Fruit fly (Drosophila melanogaster) whole organism, wandering third instar larva: Measurements from ENCODE around the gene Nplp3.

Experiments used
- Abd-B ChIP-seq: fragments of >200 bp; optimal IDR thresholded peaks from 2 replicates; lab custom pipeline; 2017; ENCODE audit warnings: missing biosample characterization, missing genetic modification characterization
- CG32264 ChIP-seq: fragments of 200-800 bp; sonication (Bioruptor generic); optimal IDR thresholded peaks from 2 replicates; lab custom pipeline; 2016; ENCODE audit warnings: missing biosample characterization, missing genetic modification characterization
- CG9705 ChIP-seq: fragments of 200-800 bp; sonication (Bioruptor generic); optimal IDR thresholded peaks from 2 replicates; lab custom pipeline; 2018; ENCODE audit warnings: missing biosample characterization, mild to moderate bottlenecking, missing genetic modification characterization
- CrebA ChIP-seq: fragments of 200-800 bp; sonication (Bioruptor generic); optimal IDR thresholded peaks from 2 replicates; lab custom pipeline; 2016; ENCODE audit warnings: missing biosample characterization, mild to moderate bottlenecking, missing genetic modification characterization, borderline replicate concordance
- Dfd ChIP-seq: fragments of >200 bp; optimal IDR thresholded peaks from 2 replicates; lab custom pipeline; 2017; ENCODE audit warnings: missing biosample characterization, missing genetic modification characterization
- Dif ChIP-seq: fragments of 200-275, 200-300 bp; sonication (Bioruptor generic); optimal IDR thresholded peaks from 2 replicates; lab custom pipeline; 2018; ENCODE audit warnings: missing biosample characterization, missing genetic modification characterization; ENCODE audit not compliant: partially characterized antibody
- GATAd ChIP-seq: sonication (Bioruptor generic); optimal IDR thresholded peaks from 2 replicates; lab custom pipeline; 2016; ENCODE audit warnings: missing biosample characterization, missing genetic modification characterization
- Hr78 ChIP-seq: fragments of >200 bp; optimal IDR thresholded peaks from 2 replicates; lab custom pipeline; 2017; ENCODE audit warnings: missing biosample characterization, missing genetic modification characterization
- Jra ChIP-seq: sonication (Bioruptor generic); optimal IDR thresholded peaks from 2 replicates; lab custom pipeline; 2016; ENCODE audit warnings: missing biosample characterization, missing genetic modification characterization
- Myc ChIP-seq: fragments of >200 bp; optimal IDR thresholded peaks from 2 replicates; lab custom pipeline; 2017
- OdsH ChIP-seq: fragments of 200-800 bp; sonication (Bioruptor generic); optimal IDR thresholded peaks from 2 replicates; lab custom pipeline; 2016; ENCODE audit warnings: missing biosample characterization, mild to moderate bottlenecking, missing genetic modification characterization
- Rel ChIP-seq, 2 experiments: fragments of 200-800 bp; sonication (Bioruptor generic) in 1 of 2; optimal IDR thresholded peaks; 2 replicates in 1 of 2; 3 replicates in 1 of 2; lab custom pipeline; 2016 to 2019; ENCODE audit warnings: mild to moderate bottlenecking in 2 of 2, missing biosample characterization in 2 of 2, missing genetic modification characterization in 2 of 2, moderate library complexity in 1 of 2
- Vsx2 ChIP-seq: fragments of 200-300, 225-300 bp; sonication (Bioruptor generic); optimal IDR thresholded peaks from 2 replicates; lab custom pipeline; 2018; ENCODE audit warnings: missing biosample characterization, missing genetic modification characterization; ENCODE audit not compliant: partially characterized antibody
- br ChIP-seq: fragments of 200-800 bp; sonication (Bioruptor generic); optimal IDR thresholded peaks from 2 replicates; lab custom pipeline; 2016; ENCODE audit warnings: missing biosample characterization, missing genetic modification characterization
- brk ChIP-seq: fragments of 200-800 bp; sonication (Bioruptor generic); optimal IDR thresholded peaks from 2 replicates; lab custom pipeline; 2016; ENCODE audit warnings: missing biosample characterization, mild to moderate bottlenecking, missing genetic modification characterization
- dl ChIP-seq, 2 experiments: fragments of 175-275, 200-275 bp in 1 of 2; fragments of 200-275 bp in 1 of 2; sonication (Bioruptor generic); optimal IDR thresholded peaks; lab custom pipeline; 2018; ENCODE audit warnings: mild to moderate bottlenecking in 2 of 2, missing biosample characterization in 2 of 2, missing genetic modification characterization in 2 of 2, moderate library complexity in 2 of 2; ENCODE audit not compliant: partially characterized antibody in 2 of 2, insufficient read depth in 1 of 2
- ey ChIP-seq: fragments of 200-800 bp; sonication (Bioruptor generic); optimal IDR thresholded peaks from 2 replicates; lab custom pipeline; 2016; ENCODE audit warnings: missing biosample characterization, missing genetic modification characterization
- foxo ChIP-seq, 2 experiments: fragments of 200-800 bp; sonication (Bioruptor generic); optimal IDR thresholded peaks; 2 replicates in 1 of 2; 3 replicates in 1 of 2; lab custom pipeline; 2016 to 2017; ENCODE audit warnings: missing biosample characterization in 2 of 2, missing genetic modification characterization in 2 of 2
- fru ChIP-seq: fragments of 200-800 bp; sonication (Bioruptor generic); optimal IDR thresholded peaks from 3 replicates; lab custom pipeline; 2016; ENCODE audit warnings: missing biosample characterization, mild to moderate bottlenecking, missing genetic modification characterization
- jim ChIP-seq: fragments of 175-275, 200-325 bp; sonication (Bioruptor generic); optimal IDR thresholded peaks from 2 replicates; lab custom pipeline; 2016; ENCODE audit warnings: missing biosample characterization, mild to moderate bottlenecking, missing genetic modification characterization
- lola ChIP-seq: fragments of >200 bp; optimal IDR thresholded peaks from 2 replicates; lab custom pipeline; 2017; ENCODE audit warnings: missing biosample characterization, missing genetic modification characterization
- pan ChIP-seq: fragments of >200 bp; optimal IDR thresholded peaks from 2 replicates; lab custom pipeline; 2017
- psq ChIP-seq: fragments of 200-800 bp; sonication (Bioruptor generic); optimal IDR thresholded peaks from 3 replicates; lab custom pipeline; 2017; ENCODE audit warnings: missing biosample characterization, mild to moderate bottlenecking, missing genetic modification characterization, moderate library complexity
- sage ChIP-seq: fragments of 200-800 bp; sonication (Bioruptor generic); optimal IDR thresholded peaks from 2 replicates; lab custom pipeline; 2016; ENCODE audit warnings: missing biosample characterization, mild to moderate bottlenecking, missing genetic modification characterization
- sv ChIP-seq: fragments of 200-800 bp; sonication (Bioruptor generic); optimal IDR thresholded peaks from 3 replicates; lab custom pipeline; 2016; ENCODE audit warnings: missing biosample characterization, missing genetic modification characterization
- tai ChIP-seq: sonication (Bioruptor generic); optimal IDR thresholded peaks from 2 replicates; lab custom pipeline; 2016; ENCODE audit warnings: missing biosample characterization, missing genetic modification characterization
- usp ChIP-seq: fragments of >200 bp; optimal IDR thresholded peaks from 2 replicates; lab custom pipeline; 2017; ENCODE audit warnings: missing biosample characterization, missing genetic modification characterization
- woc ChIP-seq: sonication (Bioruptor generic); optimal IDR thresholded peaks from 2 replicates; lab custom pipeline; 2016; ENCODE audit warnings: missing biosample characterization, mild to moderate bottlenecking, missing genetic modification characterization

The Nplp3 gene

DNA sequence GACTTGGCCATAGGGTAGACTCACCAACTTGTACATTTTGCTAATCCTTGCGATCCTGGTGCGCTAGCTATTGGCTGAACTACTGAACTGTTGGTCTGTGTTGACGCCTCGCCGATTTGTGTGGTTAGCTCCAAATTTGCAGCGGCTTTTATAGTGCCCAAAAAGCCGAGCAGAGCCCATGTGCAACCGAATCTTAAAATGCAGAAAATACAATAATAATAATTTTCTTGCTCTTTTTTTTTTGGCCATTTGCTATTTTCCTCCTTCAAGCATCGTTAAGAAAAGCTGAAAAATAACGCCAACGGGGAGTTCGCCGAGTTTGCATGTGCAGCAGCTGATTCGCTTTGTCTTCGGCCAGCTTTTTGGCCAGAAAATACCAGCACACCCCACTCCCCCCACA, 9.4 kb upstream of the Nplp3 start, which contains the start of gene CG13042:
CG13042 (minus strand) TSS at position 101 of the 400 bp plus-strand sequence.
- TF ChIP-seq pan (no peak), Vsx2 (no peak), Dfd (GFP tag; lab: Kevin White, UChicago) (no peak), woc (GFP tag; lab: Kevin White, UChicago) (no peak), Myc (lab: Kevin White, UChicago) (no peak)
- TF ChIP-seq, all 38 proteins: peak for 0

DNA sequence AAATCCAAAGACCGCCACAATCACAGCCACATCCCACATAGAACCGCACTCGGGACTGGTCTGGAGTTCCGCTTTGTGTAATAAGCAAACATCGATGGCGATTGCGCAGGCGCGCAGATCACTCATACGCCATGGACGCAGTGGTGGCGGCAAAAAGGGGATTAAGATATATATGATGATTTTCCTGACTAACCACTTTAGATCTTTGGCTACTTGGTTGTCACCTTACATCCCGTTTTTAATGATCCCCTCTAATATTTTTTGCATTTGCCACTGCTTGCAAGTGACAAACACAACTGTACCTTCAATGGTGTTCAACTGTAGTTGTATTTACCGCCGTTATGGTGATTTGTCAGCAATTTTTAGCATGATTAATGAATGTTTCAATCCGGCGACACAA, 7.9 kb upstream of the Nplp3 start:
- TF ChIP-seq jim (GFP tag; lab: Kevin White, UChicago) (no peak), ey (GFP tag; lab: Kevin White, UChicago) (peak; percentile 32), CG32264 (GFP tag; lab: Kevin White, UChicago) (no peak), foxo (GFP tag; optimal IDR thresholded peaks at IDR 0.05; lab: Kevin White, UChicago) (peak in 1 of 2 experiments; percentile 55), br (GFP tag; lab: Kevin White, UChicago) (peak; percentile 17)

DNA sequence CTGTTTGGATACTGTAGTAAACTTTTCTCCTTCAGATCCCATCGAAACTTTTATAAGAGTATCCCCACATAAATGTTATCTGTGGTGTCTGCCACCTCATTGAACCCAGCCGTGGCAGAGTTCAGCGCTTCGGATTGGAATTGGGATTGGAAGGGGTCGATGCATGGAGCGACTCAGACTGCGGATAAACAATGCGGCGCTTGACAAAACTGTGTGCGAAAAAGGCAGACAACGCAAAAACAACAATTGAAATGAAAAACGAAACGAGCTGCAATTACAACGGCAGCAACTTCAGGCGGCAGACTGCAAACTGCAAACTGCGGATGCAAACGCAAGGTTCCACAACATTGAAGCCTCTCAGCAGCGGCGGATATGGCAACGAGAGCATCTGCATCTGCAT, 3.8 kb upstream of the Nplp3 start, which contains the start of gene CG13062:
CG13062 (plus strand) TSS at position 301 of the 400 bp plus-strand sequence.
- TF ChIP-seq br (GFP tag; lab: Kevin White, UChicago) (no peak), psq (no peak), CG32264 (GFP tag; lab: Kevin White, UChicago) (no peak), brk (GFP tag; lab: Kevin White, UChicago) (no peak), sv (no peak), Myc (lab: Kevin White, UChicago) (no peak), CG9705 (GFP tag; lab: Kevin White, UChicago) (no peak), usp (no peak), ey (GFP tag; lab: Kevin White, UChicago) (no peak), lola (GFP tag; lab: Kevin White, UChicago) (no peak), Vsx2 (no peak)

DNA sequence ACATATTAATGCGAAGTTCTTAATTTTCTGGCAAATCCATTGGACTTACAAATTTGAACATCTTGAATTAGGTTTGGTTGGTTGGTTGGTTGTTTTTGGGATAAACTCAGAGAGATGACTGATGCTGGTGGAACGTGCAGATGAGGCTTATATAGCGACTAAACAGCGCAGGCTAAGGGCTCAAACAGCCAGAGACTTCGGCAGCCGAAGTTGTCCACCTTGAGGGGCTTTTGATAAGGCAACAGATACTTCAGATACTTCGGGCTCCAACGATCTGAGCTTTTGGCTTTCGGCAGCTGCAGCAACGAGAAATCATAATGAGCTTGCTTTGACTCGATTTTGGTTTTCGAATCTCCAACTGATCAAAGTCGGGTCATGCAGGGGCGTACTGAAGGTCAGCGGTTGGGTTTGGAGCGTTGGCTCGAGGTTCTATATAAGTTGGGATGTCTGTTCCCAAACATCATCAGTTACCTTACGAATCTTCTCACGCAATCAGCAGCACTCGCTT, 1.6 kb downstream of the Nplp3 start, which contains the start of the genes CG13041 and CG13060:
CG13041 (minus strand) TSS at position 128 of the 508 bp plus-strand sequence.
CG13060 (plus strand) TSS at position 458 of the 508 bp plus-strand sequence.
- TF ChIP-seq CrebA (GFP tag; lab: Kevin White, UChicago): no peak
- no peak for TF ChIP-seq lola (GFP tag; lab: Kevin White, UChicago)
- TF ChIP-seq psq: no peak
- TF ChIP-seq CG9705 (GFP tag; lab: Kevin White, UChicago): no peak
- TF ChIP-seq, all 38 proteins: peak for 0

DNA sequence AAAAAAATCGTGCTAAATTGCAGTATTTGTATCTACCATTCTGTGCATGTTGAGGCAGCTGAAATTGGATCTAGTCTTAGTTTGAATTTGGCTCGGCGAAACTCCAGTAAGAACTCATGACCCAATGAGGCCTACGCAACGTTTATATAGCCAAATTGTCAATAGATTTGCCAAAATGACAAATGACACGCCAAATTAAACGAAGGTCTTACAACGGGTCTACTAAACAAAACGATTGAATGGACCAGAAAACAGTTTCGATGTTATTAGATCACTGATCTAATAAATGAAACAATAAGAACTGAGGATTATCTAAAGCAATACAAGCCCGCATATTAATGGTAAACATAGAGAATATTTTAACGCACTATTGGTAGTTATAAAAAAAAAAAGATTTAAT, 3.3 kb downstream of the Nplp3 start, which contains the start of gene CG42718:
CG42718 (minus strand) TSS at position 101 of the 400 bp plus-strand sequence.
- TF ChIP-seq GATAd (GFP tag; lab: Kevin White, UChicago) (no peak), Hr78 (GFP tag; lab: Kevin White, UChicago) (no peak), tai (no peak), fru (no peak), CG9705 (GFP tag; lab: Kevin White, UChicago) (no peak), Jra (no peak), sv (no peak), CG32264 (GFP tag; lab: Kevin White, UChicago) (no peak), ey (GFP tag; lab: Kevin White, UChicago) (no peak), usp (no peak), Rel (GFP tag; optimal IDR thresholded peaks at IDR 0.05; lab: Kevin White, UChicago) (no peak), Rel (tag; optimal IDR thresholded peaks at IDR 0.05; lab: Kevin White, UChicago) (no peak), sage (GFP tag; lab: Kevin White, UChicago) (no peak), OdsH (no peak), Abd-B (no peak)

DNA sequence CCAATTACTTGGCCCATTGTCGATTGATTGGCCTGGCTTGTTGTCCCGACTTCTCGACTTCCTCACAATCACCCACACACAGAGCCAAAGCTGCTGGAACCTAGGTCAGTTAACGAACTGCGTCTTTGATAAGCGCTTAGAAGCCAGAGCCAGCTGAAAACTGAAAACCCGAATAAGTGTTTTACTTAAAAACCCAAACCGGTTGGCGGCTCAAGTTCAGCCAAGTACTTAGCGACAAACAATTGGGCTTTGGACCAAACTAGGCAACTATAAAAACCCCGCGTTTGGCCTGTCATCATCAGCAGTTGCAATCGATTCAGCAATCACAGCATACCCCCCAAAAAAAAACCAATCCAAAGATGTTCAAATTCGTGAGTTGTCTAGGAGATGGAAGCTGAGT, 5.5 kb downstream of the Nplp3 start, which contains the start of gene CG13059:
CG13059 (plus strand) TSS at position 301 of the 400 bp plus-strand sequence.
- no peak for TF ChIP-seq jim (GFP tag; lab: Kevin White, UChicago)
- no peak for TF ChIP-seq brk (GFP tag; lab: Kevin White, UChicago)
- no peak for TF ChIP-seq sv
- no peak for TF ChIP-seq Rel (GFP tag; optimal IDR thresholded peaks at IDR 0.05; lab: Kevin White, UChicago)
- TF ChIP-seq Rel (tag; optimal IDR thresholded peaks at IDR 0.05; lab: Kevin White, UChicago): no peak
- no peak for TF ChIP-seq OdsH
- no peak for TF ChIP-seq ey (GFP tag; lab: Kevin White, UChicago)

DNA sequence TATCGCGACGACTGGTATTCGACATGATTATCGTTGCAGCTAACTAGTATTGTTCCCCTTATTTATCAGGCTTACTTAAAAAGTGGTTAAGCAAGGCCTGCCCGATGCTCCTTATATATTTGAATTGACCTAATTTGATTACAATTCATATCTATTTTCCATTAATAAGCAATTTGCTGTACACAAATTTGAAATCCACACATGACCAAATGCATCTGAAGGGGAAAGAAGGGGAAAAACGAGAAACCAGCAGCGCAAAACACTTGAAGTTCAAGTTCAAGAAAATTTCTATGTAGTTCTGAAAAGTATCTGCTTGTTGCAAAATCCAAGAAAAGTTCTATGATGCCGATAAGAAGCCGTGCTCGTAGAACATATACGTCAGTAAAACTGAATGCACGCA, 8.8 kb downstream of the Nplp3 start, which contains the start of the genes CG13040 and CG13039:
CG13040 (minus strand) TSS at position 101 of the 400 bp plus-strand sequence.
CG13039 (minus strand) TSS at position 106 of the 400 bp plus-strand sequence.
- no peak for TF ChIP-seq Myc (lab: Kevin White, UChicago)
- no peak for TF ChIP-seq jim (GFP tag; lab: Kevin White, UChicago)
- no peak for TF ChIP-seq Dif (GFP tag; lab: Kevin White, UChicago)
- TF ChIP-seq woc (GFP tag; lab: Kevin White, UChicago): no peak
- no peak for TF ChIP-seq dl (GFP tag; optimal IDR thresholded peaks at IDR 0.05; lab: Kevin White, UChicago; ENCODE audit: insufficient read depth in 1 of 2, partially characterized antibody in 2 of 2)
- TF ChIP-seq foxo (GFP tag; optimal IDR thresholded peaks at IDR 0.05; lab: Kevin White, UChicago): no peak
